Worm (Caenorhabditis elegans) whole organism, L4 larva: ENCODE results near the gene R166.3.

Experiments
- D1046.2 ChIP-seq: fragments of 200-800 bp; sonication (Bioruptor generic); IDR thresholded peaks from 2 replicates; pipeline ENCODE4 v1.3.6; 2022; ENCODE audit warnings: missing genetic modification characterization, missing compliant biosample characterization
- R02D3.7 ChIP-seq: fragments of 150-350 bp; sonication (generic microtip); optimal IDR thresholded peaks from 3 replicates; lab custom pipeline; 2014; ENCODE audit warnings: missing biosample characterization, missing genetic modification characterization
- T20F7.1 ChIP-seq: fragments of 200-800 bp; sonication (Bioruptor generic); optimal IDR thresholded peaks from 2 replicates; lab custom pipeline; 2018; ENCODE audit warnings: mild to moderate bottlenecking, missing genetic modification characterization, missing compliant biosample characterization
- Y75B8A.6 ChIP-seq: fragments of 200-800 bp; sonication (Bioruptor generic); IDR thresholded peaks from 2 replicates; pipeline ENCODE4 v1.3.6; 2022; ENCODE audit warnings: missing genetic modification reagents, missing genetic modification characterization, missing compliant biosample characterization
- ZK546.5 ChIP-seq, 2 experiments: sonication (generic microtip); optimal IDR thresholded peaks; 2 replicates each; lab custom pipeline; 2017; ENCODE audit warnings: missing biosample characterization in 2 of 2, missing genetic modification characterization in 2 of 2
- ama-1 ChIP-seq: fragments of 150-350 bp; optimal IDR thresholded peaks from 2 replicates; lab custom pipeline; 2014; ENCODE audit warnings: inconsistent platforms, mixed read lengths
- arid-1 ChIP-seq: fragments of 200-800 bp; sonication (Bioruptor generic); conservative IDR thresholded peaks from 2 replicates; pipeline ENCODE4 v1.3.6; 2022; ENCODE audit warnings: missing genetic modification reagents, missing genetic modification characterization, missing compliant biosample characterization
- attf-4 ChIP-seq: sonication (generic microtip); optimal IDR thresholded peaks from 3 replicates; lab custom pipeline; 2017; ENCODE audit warnings: missing biosample characterization, missing genetic modification characterization
- ceh-20 ChIP-seq: fragments of 200-800 bp; sonication (Bioruptor generic); IDR thresholded peaks from 2 replicates; pipeline ENCODE4 v1.3.6; 2022; ENCODE audit warnings: missing genetic modification reagents, missing genetic modification characterization, missing compliant biosample characterization
- ceh-32 ChIP-seq: sonication (generic microtip); optimal IDR thresholded peaks from 2 replicates; lab custom pipeline; 2016; ENCODE audit warnings: mild to moderate bottlenecking, missing genetic modification characterization, missing compliant biosample characterization; ENCODE audit not compliant: poor library complexity
- daf-12 ChIP-seq: fragments of 150-350 bp; optimal IDR thresholded peaks from 2 replicates; lab custom pipeline; 2014; ENCODE audit warnings: missing biosample characterization, missing genetic modification reagents, missing genetic modification characterization
- daf-16 ChIP-seq, 3 experiments: sonication (generic microtip); optimal IDR thresholded peaks; 2 replicates each; lab custom pipeline; 2016 to 2017; ENCODE audit warnings: missing genetic modification characterization in 3 of 3, missing genetic modification reagents in 3 of 3, mild to moderate bottlenecking in 2 of 3, missing compliant biosample characterization in 2 of 3, missing biosample characterization in 1 of 3, moderate library complexity in 1 of 3
- daf-8 ChIP-seq: fragments of 200-800 bp; sonication (Bioruptor generic); IDR thresholded peaks from 2 replicates; pipeline ENCODE4 v1.3.6; 2022; ENCODE audit warnings: missing genetic modification characterization, missing compliant biosample characterization
- dmd-6 ChIP-seq: fragments of 200-800 bp; sonication (Bioruptor generic); IDR thresholded peaks from 2 replicates; pipeline ENCODE4 v1.3.6; 2022; ENCODE audit warnings: missing genetic modification reagents, missing genetic modification characterization, missing compliant biosample characterization
- duxl-1 ChIP-seq: sonication (generic microtip); optimal IDR thresholded peaks from 2 replicates; lab custom pipeline; 2016; ENCODE audit warnings: mild to moderate bottlenecking, missing genetic modification characterization, moderate library complexity, missing compliant biosample characterization; ENCODE audit not compliant: poor library complexity
- egl-27 ChIP-seq: sonication (generic microtip); optimal IDR thresholded peaks from 3 replicates; lab custom pipeline; 2017; ENCODE audit warnings: missing biosample characterization, missing genetic modification reagents, missing genetic modification characterization
- egl-43 ChIP-seq: fragments of 200-800 bp; sonication (Bioruptor generic); IDR thresholded peaks from 2 replicates; pipeline ENCODE4 v1.3.6; 2022; ENCODE audit warnings: missing genetic modification reagents, missing genetic modification characterization, missing compliant biosample characterization
- fkh-10 ChIP-seq: fragments of 150-350 bp; optimal IDR thresholded peaks from 2 replicates; lab custom pipeline; 2014; ENCODE audit warnings: missing biosample characterization, missing genetic modification reagents, missing genetic modification characterization
- gei-8 ChIP-seq: fragments of 200-800 bp; sonication (Bioruptor generic); optimal IDR thresholded peaks from 2 replicates; lab custom pipeline; 2018; ENCODE audit warnings: mild to moderate bottlenecking, missing genetic modification characterization, missing compliant biosample characterization
- hlh-11 ChIP-seq: fragments of 200-800 bp; sonication (Bioruptor generic); optimal IDR thresholded peaks from 2 replicates; lab custom pipeline; 2018; ENCODE audit warnings: mild to moderate bottlenecking, missing genetic modification characterization, missing compliant biosample characterization
- hlh-30 ChIP-seq: sonication (generic microtip); optimal IDR thresholded peaks from 2 replicates; lab custom pipeline; 2017; ENCODE audit warnings: antibody characterized with exemption, mild to moderate bottlenecking, missing genetic modification characterization, missing compliant biosample characterization; ENCODE audit not compliant: insufficient read depth
- hmg-1.1 ChIP-seq: fragments of 200-800 bp; sonication (Bioruptor generic); IDR thresholded peaks from 2 replicates; pipeline ENCODE4 v1.3.6; 2022; ENCODE audit warnings: missing genetic modification reagents, missing genetic modification characterization, missing compliant biosample characterization
- lim-7 ChIP-seq: fragments of 200-800 bp; sonication (Bioruptor generic); IDR thresholded peaks from 2 replicates; pipeline ENCODE4 v1.3.6; 2022; ENCODE audit warnings: missing genetic modification characterization, missing compliant biosample characterization
- lin-1 ChIP-seq: fragments of 200-800 bp; sonication (Bioruptor generic); IDR thresholded peaks from 2 replicates; pipeline ENCODE4 v1.3.6; 2022; ENCODE audit warnings: missing genetic modification reagents, missing genetic modification characterization, missing compliant biosample characterization
- lin-15B ChIP-seq: fragments of 150-350 bp; sonication (generic microtip); optimal IDR thresholded peaks from 3 replicates; lab custom pipeline; 2014; ENCODE audit warnings: missing biosample characterization, missing genetic modification characterization
- lin-38 ChIP-seq: fragments of 200-800 bp; sonication (Bioruptor generic); IDR thresholded peaks from 2 replicates; pipeline ENCODE4 v1.3.6; 2022; ENCODE audit warnings: missing genetic modification reagents, missing genetic modification characterization, missing compliant biosample characterization
- lsy-2 ChIP-seq, 2 experiments: fragments of 150-350 bp in 1 of 2; sonication (generic microtip) in 1 of 2; optimal IDR thresholded peaks; 2 replicates each; lab custom pipeline; 2014 to 2017; ENCODE audit warnings: missing biosample characterization in 2 of 2, missing genetic modification characterization in 2 of 2
- mdl-1 ChIP-seq, 2 experiments: fragments of 150-350 bp in 1 of 2; sonication (generic microtip) in 1 of 2; optimal IDR thresholded peaks; 2 replicates each; lab custom pipeline; 2014 to 2017; ENCODE audit warnings: missing biosample characterization in 2 of 2, missing genetic modification characterization in 2 of 2
- mep-1 ChIP-seq: fragments of 150-350 bp; sonication (generic microtip); optimal IDR thresholded peaks from 3 replicates; lab custom pipeline; 2014; ENCODE audit warnings: missing biosample characterization, missing genetic modification characterization
- mes-2 ChIP-seq: sonication (generic microtip); optimal IDR thresholded peaks from 2 replicates; lab custom pipeline; 2016; ENCODE audit warnings: missing genotype, mild to moderate bottlenecking, missing genetic modification characterization, missing compliant biosample characterization; ENCODE audit not compliant: poor library complexity, severe bottlenecking
- nhr-10 ChIP-seq: fragments of 150-350 bp; optimal IDR thresholded peaks from 2 replicates; lab custom pipeline; 2014; ENCODE audit warnings: missing biosample characterization, missing genetic modification characterization
- nhr-11 ChIP-seq: fragments of 150-350 bp; optimal IDR thresholded peaks from 2 replicates; lab custom pipeline; 2014; ENCODE audit warnings: missing biosample characterization, missing genetic modification characterization
- nhr-25 ChIP-seq: sonication (generic microtip); optimal IDR thresholded peaks from 2 replicates; lab custom pipeline; 2017; ENCODE audit warnings: missing genetic modification characterization, mild to moderate bottlenecking, missing compliant biosample characterization, antibody characterized with exemption, moderate library complexity, borderline replicate concordance; ENCODE audit not compliant: insufficient read depth
- nhr-28 ChIP-seq: fragments of 150-350 bp; optimal IDR thresholded peaks from 2 replicates; lab custom pipeline; 2014; ENCODE audit warnings: missing biosample characterization, missing genetic modification characterization
- nhr-41 ChIP-seq: fragments of 200-800 bp; sonication (Bioruptor generic); IDR thresholded peaks from 2 replicates; pipeline ENCODE4 v1.3.6; 2022; ENCODE audit warnings: missing genetic modification reagents, missing genetic modification characterization, missing compliant biosample characterization
- nhr-6 ChIP-seq: fragments of 150-350 bp; optimal IDR thresholded peaks from 2 replicates; lab custom pipeline; 2014; ENCODE audit warnings: missing biosample characterization, missing genetic modification characterization
- nhr-77 ChIP-seq: fragments of 150-350 bp; optimal IDR thresholded peaks from 2 replicates; lab custom pipeline; 2014; ENCODE audit warnings: missing biosample characterization, missing genetic modification characterization
- pha-4 ChIP-seq, 2 experiments: fragments of 150-350 bp in 1 of 2; fragments of 200-800 bp in 1 of 2; sonication (Bioruptor generic) in 1 of 2; IDR thresholded peaks in 1 of 2; optimal IDR thresholded peaks in 1 of 2; 2 replicates each; pipeline versions ENCODE4 v1.3.6 to Lab custom; 2014 to 2022; ENCODE audit warnings: missing genetic modification characterization in 2 of 2, missing genetic modification reagents in 2 of 2, missing biosample characterization in 1 of 2, missing compliant biosample characterization in 1 of 2
- pqm-1 ChIP-seq: sonication (generic microtip); optimal IDR thresholded peaks from 2 replicates; lab custom pipeline; 2017; ENCODE audit warnings: missing biosample characterization, missing genetic modification characterization
- snpc-4 ChIP-seq: fragments of 150-350 bp; optimal IDR thresholded peaks from 2 replicates; lab custom pipeline; 2014; ENCODE audit warnings: missing biosample characterization, missing genetic modification characterization
- spr-1 ChIP-seq: sonication (generic microtip); optimal IDR thresholded peaks from 2 replicates; lab custom pipeline; 2016; ENCODE audit warnings: mild to moderate bottlenecking, missing genetic modification characterization, missing compliant biosample characterization
- tag-97 ChIP-seq: fragments of 200-800 bp; sonication (Bioruptor generic); IDR thresholded peaks from 2 replicates; pipeline ENCODE4 v1.3.6; 2022; ENCODE audit warnings: missing genetic modification characterization, missing compliant biosample characterization
- unc-130 ChIP-seq: sonication (generic microtip); optimal IDR thresholded peaks from 2 replicates; lab custom pipeline; 2016; ENCODE audit warnings: missing genetic modification reagents, missing genetic modification characterization, missing compliant biosample characterization
- unc-62 ChIP-seq, 3 experiments: fragments of 150-350 bp in 1 of 3; sonication (generic microtip); optimal IDR thresholded peaks in 2 of 3; peaks in 1 of 3; 1 replicate in 1 of 3; 2 replicates in 2 of 3; lab custom pipeline; 2014 to 2017; ENCODE audit warnings: missing biosample characterization in 3 of 3, missing genetic modification characterization in 3 of 3, missing genetic modification reagents in 3 of 3, missing genotype in 1 of 3
- zag-1 ChIP-seq: fragments of 150-350 bp; optimal IDR thresholded peaks from 2 replicates; lab custom pipeline; 2014; ENCODE audit warnings: missing biosample characterization, missing genetic modification characterization
- ztf-11 ChIP-seq: fragments of 150-350 bp; optimal IDR thresholded peaks from 2 replicates; lab custom pipeline; 2014; ENCODE audit warnings: missing biosample characterization, missing genetic modification characterization
- ztf-7 ChIP-seq: fragments of 150-350 bp; optimal IDR thresholded peaks from 2 replicates; lab custom pipeline; 2014; ENCODE audit warnings: missing biosample characterization, missing genetic modification characterization

R166.3 gene

DNA sequence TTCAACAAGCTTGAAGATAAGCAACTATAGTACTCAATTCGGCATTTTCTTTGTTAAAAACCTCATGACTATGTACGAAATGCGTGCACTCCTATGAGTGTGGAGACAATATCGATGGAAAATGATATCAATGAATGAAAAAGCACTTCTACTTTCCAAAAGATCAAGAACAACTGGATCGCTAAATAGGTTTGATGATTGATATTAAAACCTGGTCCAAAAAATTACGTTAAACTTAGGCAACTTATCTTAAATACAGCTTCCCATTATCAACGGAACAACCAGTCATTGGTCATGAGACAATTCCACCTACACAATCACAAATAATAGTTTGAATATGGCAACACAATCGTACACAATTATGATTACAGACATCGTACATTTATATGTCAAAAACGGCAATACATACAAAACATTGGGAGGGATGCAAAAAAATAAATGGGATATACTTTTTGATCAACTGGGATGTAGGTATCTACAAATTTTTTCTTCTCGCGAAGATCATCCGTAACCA, 20.6 kb upstream of the R166.3 start (continued):
- no peak for TF ChIP-seq lin-15B (tag; lab: Kevin White, UChicago)
- no peak for TF ChIP-seq ztf-7
- no peak for TF ChIP-seq ceh-20 (GFP tag; lab: Robert Waterston, UW)
- TF ChIP-seq mep-1 (tag; lab: Kevin White, UChicago) = peak; percentile 51
- TF ChIP-seq mdl-1 (tag; optimal IDR thresholded peaks at IDR 0.05; lab: Kevin White, UChicago) = no peak
- TF ChIP-seq D1046.2 = no peak
- 0 out of 2 replicates have a peak, but pooled peaks have one; percentile 49 for TF ChIP-seq Y75B8A.6 (GFP tag; lab: Robert Waterston, UW)
- TF ChIP-seq egl-27 (tag; lab: Kevin White, UChicago) = no peak
- peak in 1 of 2 experiments; percentile 29 for TF ChIP-seq lsy-2 (tag; optimal IDR thresholded peaks at IDR 0.05; lab: Kevin White, UChicago)
- TF ChIP-seq lin-38 (GFP tag; lab: Robert Waterston, UW) = peak; percentile 62
- peak in 1 of 2 experiments; percentile 16 for TF ChIP-seq daf-16 (GFP tag; optimal IDR thresholded peaks at IDR 0.05; lab: Kevin White, UChicago)
- peak; percentile 75 for TF ChIP-seq daf-16 (tag; optimal IDR thresholded peaks at IDR 0.05; lab: Kevin White, UChicago)
- TF ChIP-seq tag-97 (GFP tag; lab: Robert Waterston, UW) = no peak
- peak; percentile 62 for TF ChIP-seq duxl-1 (tag; lab: Kevin White, UChicago)
- no peak for TF ChIP-seq lim-7
- TF ChIP-seq nhr-77 (tag; lab: Kevin White, UChicago) = no peak
- TF ChIP-seq egl-43 (GFP tag; lab: Robert Waterston, UW) = no peak
- TF ChIP-seq nhr-25 = no peak
- TF ChIP-seq nhr-41 (GFP tag; lab: Robert Waterston, UW) = no peak
- TF ChIP-seq gei-8 = peak; percentile 25
- peak; percentile 53; the same call in 1 of the 2 replicates for TF ChIP-seq pha-4 (GFP tag; IDR thresholded peaks at IDR 0.05; lab: Robert Waterston, UW)
- no peak for TF ChIP-seq pha-4 (tag; optimal IDR thresholded peaks at IDR 0.05; lab: Kevin White, UChicago)
- peak; percentile 32 for TF ChIP-seq nhr-28 (tag; lab: Kevin White, UChicago)
- peak; percentile 1 for TF ChIP-seq ama-1
- TF ChIP-seq, all 104 proteins: peak for 16

ce11 chrII:10558962-10559415, 19.9 kb upstream of the R166.3 start:
- TF ChIP-seq lin-15B (tag; lab: Kevin White, UChicago) (no peak), unc-62 (GFP tag; optimal IDR thresholded peaks at IDR 0.05 in 1 of 2; lab: Kevin White, UChicago) (peak in 1 of 2 experiments; percentile 98), unc-62 (tag; optimal IDR thresholded peaks at IDR 0.05; lab: Kevin White, UChicago) (no peak), daf-12 (tag; lab: Kevin White, UChicago) (no peak), nhr-28 (tag; lab: Kevin White, UChicago) (peak; percentile 17), hlh-30 (peak; percentile 98), snpc-4 (tag; lab: Kevin White, UChicago) (no peak), daf-8 (no peak), hlh-11 (tag; lab: Kevin White, UChicago) (peak; percentile 88), lin-1 (GFP tag; lab: Robert Waterston, UW) (no peak), nhr-25 (peak; percentile 84), mes-2 (peak; percentile 15), R02D3.7 (tag; lab: Kevin White, UChicago) (no peak), nhr-6 (tag; lab: Kevin White, UChicago) (no peak), nhr-11 (tag; lab: Kevin White, UChicago) (peak; percentile 73), spr-1 (no peak), duxl-1 (tag; lab: Kevin White, UChicago) (peak; percentile 44), fkh-10 (no peak), hmg-1.1 (GFP tag; lab: Robert Waterston, UW) (peak; percentile 70; the same call in 1 of the 2 replicates), daf-16 (GFP tag; optimal IDR thresholded peaks at IDR 0.05; lab: Kevin White, UChicago) (no peak), daf-16 (tag; optimal IDR thresholded peaks at IDR 0.05; lab: Kevin White, UChicago) (no peak), ztf-11 (no peak), dmd-6 (GFP tag; lab: Robert Waterston, UW) (no peak), zag-1 (no peak), attf-4 (tag; lab: Kevin White, UChicago) (no peak), ceh-32 (tag; lab: Kevin White, UChicago) (no peak), pqm-1 (tag; lab: Kevin White, UChicago) (no peak), nhr-10 (tag; lab: Kevin White, UChicago) (no peak), T20F7.1 (GFP tag; lab: Kevin White, UChicago) (no peak), lsy-2 (tag; optimal IDR thresholded peaks at IDR 0.05; lab: Kevin White, UChicago) (peak; percentile 13 to 63), ZK546.5 (tag; optimal IDR thresholded peaks at IDR 0.05; lab: Kevin White, UChicago) (no peak), unc-130 (GFP tag; lab: Kevin White, UChicago) (no peak), nhr-41 (GFP tag; lab: Robert Waterston, UW) (no peak), arid-1 (GFP tag; lab: Robert Waterston, UW) (no peak)
